Worm (Caenorhabditis elegans): ENCODE data around the gene srw-79.

srw-79 gene

DNA sequence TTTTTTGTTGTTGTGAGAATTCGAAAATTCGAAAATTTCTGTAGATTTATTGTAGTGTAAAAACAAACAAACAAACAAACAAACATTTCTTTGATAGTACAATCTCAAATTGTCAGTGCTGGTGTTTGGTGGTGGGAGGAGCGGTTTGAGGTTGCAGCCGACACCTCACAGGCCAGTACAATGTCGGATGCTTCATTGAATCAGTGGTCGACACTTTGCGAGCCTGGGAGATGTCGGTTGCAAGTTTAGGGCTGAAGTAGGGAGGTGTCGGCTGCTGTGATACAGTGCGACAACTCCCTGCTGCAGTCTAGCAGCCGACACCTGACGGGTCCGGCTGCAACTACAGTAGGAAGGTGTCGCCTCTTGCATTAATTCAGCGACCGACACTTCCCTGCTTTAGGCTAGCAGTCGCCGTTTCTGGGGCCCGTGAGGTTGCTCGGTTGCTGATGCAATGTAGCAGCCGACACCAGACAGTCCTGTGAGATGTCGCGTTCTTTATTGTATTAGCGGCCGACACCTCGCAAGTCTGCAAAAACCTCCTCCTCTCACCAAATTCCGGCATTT is 39.5 kb downstream of the srw-79 start (continued):
- TF ChIP-seq vab-7 (GFP tag; IDR thresholded peaks at IDR 0.05) (no peak), F26F4.8 (GFP tag; conservative IDR thresholded peaks at IDR 0.05) (no peak), nhr-28 (tag; optimal IDR thresholded peaks at IDR 0.05) (no peak), arid-1 (GFP tag; conservative IDR thresholded peaks at IDR 0.05) (no peak), Y48G9A.11 (GFP tag; IDR thresholded peaks at IDR 0.05) (no peak), ceh-32 (tag; optimal IDR thresholded peaks at IDR 0.05; ENCODE audit: poor library complexity) (no peak), zip-11 (GFP tag; IDR thresholded peaks at IDR 0.05) (no peak), daf-19 (GFP tag; conservative IDR thresholded peaks at IDR 0.05) (no peak), tag-97 (GFP tag; IDR thresholded peaks at IDR 0.05) (no peak), F10B5.3 (tag; optimal IDR thresholded peaks at IDR 0.05) (no peak), egl-27 (tag; optimal IDR thresholded peaks at IDR 0.05) (no peak), saeg-2 (GFP tag; IDR thresholded peaks at IDR 0.05) (no peak), tra-1 (GFP tag; IDR thresholded peaks at IDR 0.05) (0 out of 2 replicates have a peak, but pooled peaks have one; percentile 16), dmd-8 (GFP tag; IDR thresholded peaks at IDR 0.05) (peak; percentile 36; the same call in 1 of the 2 replicates), nhr-42 (GFP tag; IDR thresholded peaks at IDR 0.05) (no peak), dmd-6 (GFP tag; IDR thresholded peaks at IDR 0.05) (no peak), dpl-1 (GFP tag; optimal IDR thresholded peaks at IDR 0.05) (no peak), gei-8 (GFP tag; optimal IDR thresholded peaks at IDR 0.05) (no peak), skn-1 (tag; optimal IDR thresholded peaks at IDR 0.05) (no peak)

DNA sequence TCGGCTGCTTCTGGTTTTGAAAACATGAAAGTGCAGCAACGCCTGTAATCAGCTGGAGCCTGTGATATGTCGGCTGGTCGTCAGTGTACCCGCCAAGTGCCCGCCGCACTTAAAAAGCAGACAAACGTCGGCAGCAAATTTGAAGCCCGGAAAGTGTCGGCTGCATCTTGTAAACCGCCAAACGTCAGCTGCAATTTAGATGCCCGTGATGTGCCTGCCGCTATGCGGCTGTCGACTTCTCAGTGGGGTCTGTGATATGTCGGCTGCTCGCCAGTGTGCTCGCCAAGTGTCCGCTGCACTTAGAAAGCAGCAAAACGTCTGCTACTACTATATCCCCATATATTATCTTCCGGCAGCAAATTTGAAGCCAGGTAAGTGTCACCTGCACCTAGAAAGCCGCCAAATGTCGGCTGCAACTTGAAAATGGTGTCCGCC is 40.6 kb downstream of the srw-79 start:
- TF ChIP-seq nhr-77 (tag; optimal IDR thresholded peaks at IDR 0.05) (no peak), php-3 (GFP tag; IDR thresholded peaks at IDR 0.05) (0 out of 2 replicates have a peak, but pooled peaks have one; percentile 17), nhr-42 (GFP tag; IDR thresholded peaks at IDR 0.05) (no peak), aha-1 (tag) (peak; percentile 72), nhr-111 (GFP tag; optimal IDR thresholded peaks at IDR 0.05) (peak; percentile 12), zip-2 (tag; optimal IDR thresholded peaks at IDR 0.05) (no peak), unc-130 (GFP tag; optimal IDR thresholded peaks at IDR 0.05) (no peak), madf-5 (GFP tag; IDR thresholded peaks at IDR 0.05) (0 out of 4 replicates have a peak, but pooled peaks of 1 of the 2 experiments have one; percentile 57), cey-2 (tag; optimal IDR thresholded peaks at IDR 0.05; ENCODE audit: borderline replicate concordance, insufficient read depth) (no peak), ceh-32 (tag; optimal IDR thresholded peaks at IDR 0.05; ENCODE audit: poor library complexity) (no peak), attf-4 (tag; optimal IDR thresholded peaks at IDR 0.05) (no peak), spr-1 (tag; optimal IDR thresholded peaks at IDR 0.05) (no peak), nhr-11 (tag; optimal IDR thresholded peaks at IDR 0.05) (no peak), zfp-2 (tag; optimal IDR thresholded peaks at IDR 0.05) (no peak), D1046.2 (GFP tag; IDR thresholded peaks at IDR 0.05) (no peak), ceh-44 (GFP tag; IDR thresholded peaks at IDR 0.05) (no peak), ceh-62 (tag; optimal IDR thresholded peaks at IDR 0.05) (no peak), saeg-2 (GFP tag; IDR thresholded peaks at IDR 0.05) (no peak), Y75B8A.6 (GFP tag; IDR thresholded peaks at IDR 0.05) (no peak), F37D6.2 (tag; optimal IDR thresholded peaks at IDR 0.05) (no peak), duxl-1 (tag; optimal IDR thresholded peaks at IDR 0.05; ENCODE audit: poor library complexity) (no peak), nhr-10 (tag; optimal IDR thresholded peaks at IDR 0.05) (no peak), snpc-4 (tag; optimal IDR thresholded peaks at IDR 0.05) (peak; percentile 46), nhr-48 (tag; optimal IDR thresholded peaks at IDR 0.05) (no peak), zag-1 (tag; optimal IDR thresholded peaks at IDR 0.05) (no peak), aly-2 (tag; optimal IDR thresholded peaks at IDR 0.05) (no peak), lin-38 (GFP tag; IDR thresholded peaks at IDR 0.05) (0 out of 2 replicates have a peak, but pooled peaks have one; percentile 5), daf-12 (tag; optimal IDR thresholded peaks at IDR 0.05) (no peak), ceh-82 (tag; optimal IDR thresholded peaks at IDR 0.05) (no peak), sdz-12 (GFP tag; optimal IDR thresholded peaks at IDR 0.05) (peak; percentile 41), daf-16 (GFP tag; optimal IDR thresholded peaks at IDR 0.05) (no peak), daf-16 (tag; optimal IDR thresholded peaks at IDR 0.05) (no peak), nhr-28 (tag; optimal IDR thresholded peaks at IDR 0.05) (no peak), gei-8 (GFP tag; optimal IDR thresholded peaks at IDR 0.05) (no peak), egl-27 (tag; optimal IDR thresholded peaks at IDR 0.05) (no peak), dve-1 (tag; optimal IDR thresholded peaks at IDR 0.05; ENCODE audit: insufficient read depth) (no peak), hlh-11 (tag; optimal IDR thresholded peaks at IDR 0.05) (peak; percentile 38)

All from whole organism, L4 larva.